Worm (Caenorhabditis elegans) whole organism, L2 larva: ENCODE results near the gene Y53G8B.1.

ENCODE experiments used
- C34F6.9 ChIP-seq: fragments of 150-350 bp; optimal IDR thresholded peaks from 2 replicates; lab custom pipeline; 2014; ENCODE audit warnings: missing biosample characterization, missing genetic modification characterization
- F13H6.1 ChIP-seq: sonication (generic microtip); optimal IDR thresholded peaks from 2 replicates; lab custom pipeline; 2016; ENCODE audit warnings: missing genetic modification characterization, missing compliant biosample characterization
- R02D3.7 ChIP-seq: fragments of 150-350 bp; optimal IDR thresholded peaks from 2 replicates; lab custom pipeline; 2014; ENCODE audit warnings: missing biosample characterization, missing genetic modification characterization
- Y55F3AM.14 ChIP-seq: fragments of 200-800 bp; sonication (Bioruptor generic); optimal IDR thresholded peaks from 2 replicates; lab custom pipeline; 2018; ENCODE audit warnings: mild to moderate bottlenecking, missing genetic modification characterization, missing compliant biosample characterization
- ZK546.5 ChIP-seq: sonication (generic microtip); optimal IDR thresholded peaks from 2 replicates; lab custom pipeline; 2017; ENCODE audit warnings: missing biosample characterization, missing genetic modification characterization
- alr-1 ChIP-seq: fragments of 150-350 bp; optimal IDR thresholded peaks from 2 replicates; lab custom pipeline; 2014; ENCODE audit warnings: missing biosample characterization, missing genetic modification characterization
- aly-2 ChIP-seq: fragments of 150-350 bp; optimal IDR thresholded peaks from 2 replicates; lab custom pipeline; 2014; ENCODE audit warnings: missing biosample characterization, missing genetic modification characterization
- ama-1 ChIP-seq: fragments of 150-350 bp; optimal IDR thresholded peaks from 2 replicates; lab custom pipeline; 2018; ENCODE audit warnings: inconsistent platforms
- blmp-1 ChIP-seq: sonication (generic microtip); optimal IDR thresholded peaks from 2 replicates; lab custom pipeline; 2017; ENCODE audit warnings: missing genetic modification characterization, mild to moderate bottlenecking, missing compliant biosample characterization, antibody characterized with exemption, moderate library complexity; ENCODE audit not compliant: insufficient read depth
- ceh-16 ChIP-seq: fragments of 150-350 bp; optimal IDR thresholded peaks from 2 replicates; lab custom pipeline; 2014; ENCODE audit warnings: missing biosample characterization, missing genetic modification characterization
- ceh-82 ChIP-seq: fragments of 150-350 bp; optimal IDR thresholded peaks from 2 replicates; lab custom pipeline; 2014; ENCODE audit warnings: missing biosample characterization, missing genetic modification characterization
- crh-2 ChIP-seq: sonication (generic microtip); optimal IDR thresholded peaks from 2 replicates; lab custom pipeline; 2017; ENCODE audit warnings: missing biosample characterization, missing genetic modification characterization
- dmd-4 ChIP-seq: sonication (generic microtip); optimal IDR thresholded peaks from 2 replicates; lab custom pipeline; 2017; ENCODE audit warnings: missing biosample characterization, missing genetic modification characterization
- egl-27 ChIP-seq: sonication (generic microtip); optimal IDR thresholded peaks from 3 replicates; lab custom pipeline; 2017; ENCODE audit warnings: missing biosample characterization, missing genetic modification reagents, missing genetic modification characterization
- elt-1 ChIP-seq: fragments of 150-350 bp; optimal IDR thresholded peaks from 2 replicates; lab custom pipeline; 2014; ENCODE audit warnings: missing biosample characterization, missing genetic modification characterization
- elt-3 ChIP-seq: sonication (generic microtip); optimal IDR thresholded peaks from 2 replicates; lab custom pipeline; 2017; ENCODE audit warnings: missing biosample characterization, missing genetic modification characterization
- fos-1 ChIP-seq: fragments of 150-350 bp; optimal IDR thresholded peaks from 2 replicates; lab custom pipeline; 2014; ENCODE audit warnings: missing biosample characterization, missing genetic modification characterization
- gmeb-1 ChIP-seq: fragments of 150-350 bp; optimal IDR thresholded peaks from 2 replicates; lab custom pipeline; 2014; ENCODE audit warnings: missing biosample characterization, missing genetic modification characterization
- lin-11 ChIP-seq: fragments of 150-350 bp; sonication (generic microtip); optimal IDR thresholded peaks from 2 replicates; lab custom pipeline; 2014; ENCODE audit warnings: missing biosample characterization, missing genetic modification characterization, inconsistent platforms, mixed read lengths
- lin-13 ChIP-seq: fragments of 150-350 bp; optimal IDR thresholded peaks from 2 replicates; lab custom pipeline; 2014; ENCODE audit warnings: missing biosample characterization, missing genetic modification reagents, missing genetic modification characterization
- lin-39 ChIP-seq: fragments of 150-350 bp; optimal IDR thresholded peaks from 2 replicates; lab custom pipeline; 2014; ENCODE audit warnings: missing biosample characterization, missing genetic modification reagents, missing genetic modification characterization
- lsy-2 ChIP-seq, 2 experiments: fragments of 150-350 bp in 1 of 2; sonication (generic microtip) in 1 of 2; optimal IDR thresholded peaks; 2 replicates each; lab custom pipeline; 2014 to 2017; ENCODE audit warnings: missing biosample characterization in 2 of 2, missing genetic modification characterization in 2 of 2
- mab-5 ChIP-seq: fragments of 150-350 bp; optimal IDR thresholded peaks from 2 replicates; lab custom pipeline; 2014; ENCODE audit warnings: missing biosample characterization, missing genetic modification characterization
- mbf-1 ChIP-seq: sonication (generic microtip); optimal IDR thresholded peaks from 2 replicates; lab custom pipeline; 2017; ENCODE audit warnings: missing biosample characterization, missing genetic modification characterization
- mdl-1 ChIP-seq, 2 experiments: fragments of 150-350 bp in 1 of 2; sonication (generic microtip) in 1 of 2; optimal IDR thresholded peaks; 2 replicates each; lab custom pipeline; 2017; ENCODE audit warnings: missing biosample characterization in 2 of 2, missing genetic modification characterization in 2 of 2
- nhr-10 ChIP-seq: sonication (generic microtip); optimal IDR thresholded peaks from 2 replicates; lab custom pipeline; 2017; ENCODE audit warnings: missing biosample characterization, missing genetic modification characterization
- nhr-11 ChIP-seq: fragments of 150-350 bp; optimal IDR thresholded peaks from 2 replicates; lab custom pipeline; 2014; ENCODE audit warnings: missing biosample characterization, missing genetic modification characterization
- nhr-12 ChIP-seq: fragments of 150-350 bp; optimal IDR thresholded peaks from 2 replicates; lab custom pipeline; 2014; ENCODE audit warnings: missing biosample characterization, missing genetic modification characterization
- nhr-129 ChIP-seq: fragments of 150-350 bp; optimal IDR thresholded peaks from 2 replicates; lab custom pipeline; 2014; ENCODE audit warnings: missing biosample characterization, missing genetic modification characterization
- nhr-21 ChIP-seq: fragments of 150-350 bp; optimal IDR thresholded peaks from 2 replicates; lab custom pipeline; 2014; ENCODE audit warnings: missing biosample characterization, missing genetic modification characterization
- nhr-23 ChIP-seq: fragments of 150-350 bp; optimal IDR thresholded peaks from 2 replicates; lab custom pipeline; 2014; ENCODE audit warnings: missing biosample characterization, missing genetic modification reagents, missing genetic modification characterization
- nhr-237 ChIP-seq: fragments of 150-350 bp; optimal IDR thresholded peaks from 2 replicates; lab custom pipeline; 2014; ENCODE audit warnings: missing biosample characterization, missing genetic modification characterization
- nhr-25 ChIP-seq: fragments of 150-350 bp; sonication (generic microtip); optimal IDR thresholded peaks from 3 replicates; lab custom pipeline; 2014; ENCODE audit warnings: missing biosample characterization, missing genetic modification characterization
- nhr-6 ChIP-seq: fragments of 150-350 bp; optimal IDR thresholded peaks from 2 replicates; lab custom pipeline; 2014; ENCODE audit warnings: missing biosample characterization, missing genetic modification characterization
- nhr-77 ChIP-seq: fragments of 150-350 bp; optimal IDR thresholded peaks from 2 replicates; lab custom pipeline; 2014; ENCODE audit warnings: missing biosample characterization, missing genetic modification characterization
- peb-1 ChIP-seq: fragments of 150-350 bp; optimal IDR thresholded peaks from 2 replicates; lab custom pipeline; 2014; ENCODE audit warnings: missing biosample characterization, missing genetic modification characterization
- sem-4 ChIP-seq: fragments of 150-350 bp; optimal IDR thresholded peaks from 2 replicates; lab custom pipeline; 2014; ENCODE audit warnings: missing biosample characterization, missing genetic modification reagents, missing genetic modification characterization
- skn-1 ChIP-seq: sonication (generic microtip); optimal IDR thresholded peaks from 2 replicates; lab custom pipeline; 2017; ENCODE audit warnings: missing biosample characterization, missing genetic modification characterization
- sma-3 ChIP-seq: sonication (generic microtip); optimal IDR thresholded peaks from 2 replicates; lab custom pipeline; 2016; ENCODE audit warnings: missing genetic modification reagents, missing genetic modification characterization, missing compliant biosample characterization
- sma-9 ChIP-seq, 2 experiments: fragments of 150-350 bp in 1 of 2; sonication (generic microtip) in 1 of 2; optimal IDR thresholded peaks; 2 replicates each; lab custom pipeline; 2014 to 2016; ENCODE audit warnings: missing genetic modification characterization in 2 of 2, mild to moderate bottlenecking in 1 of 2, missing biosample characterization in 1 of 2, missing compliant biosample characterization in 1 of 2, missing genetic modification reagents in 1 of 2, moderate library complexity in 1 of 2
- snpc-4 ChIP-seq: fragments of 150-350 bp; optimal IDR thresholded peaks from 2 replicates; lab custom pipeline; 2014; ENCODE audit warnings: missing biosample characterization, missing genetic modification characterization
- unc-39 ChIP-seq: fragments of 150-350 bp; optimal IDR thresholded peaks from 2 replicates; lab custom pipeline; 2014; ENCODE audit warnings: missing biosample characterization, missing genetic modification characterization
- unc-55 ChIP-seq: fragments of 150-350 bp; sonication (generic microtip); optimal IDR thresholded peaks from 3 replicates; lab custom pipeline; 2014; ENCODE audit warnings: missing biosample characterization, missing genetic modification reagents, missing genetic modification characterization
- unc-62 ChIP-seq: fragments of 150-350 bp; optimal IDR thresholded peaks from 2 replicates; lab custom pipeline; 2014; ENCODE audit warnings: missing biosample characterization, missing genetic modification reagents, missing genetic modification characterization
- zag-1 ChIP-seq: fragments of 150-350 bp; optimal IDR thresholded peaks from 2 replicates; lab custom pipeline; 2014; ENCODE audit warnings: missing biosample characterization, missing genetic modification characterization
- ztf-1 ChIP-seq: fragments of 200-800 bp; sonication (Bioruptor generic); conservative IDR thresholded peaks from 2 replicates; pipeline ENCODE4 v1.3.6; 2022; ENCODE audit warnings: missing genetic modification characterization, missing compliant biosample characterization
- ztf-11 ChIP-seq: sonication (generic microtip); optimal IDR thresholded peaks from 2 replicates; lab custom pipeline; 2017; ENCODE audit warnings: missing biosample characterization, missing genetic modification characterization
- ztf-4 ChIP-seq: fragments of 150-350 bp; optimal IDR thresholded peaks from 2 replicates; lab custom pipeline; 2014; ENCODE audit warnings: missing biosample characterization, missing genetic modification characterization

Gene Y53G8B.1

ce11 chrIII:3171382-3171781, 42.3 kb downstream of the Y53G8B.1 start, which contains the start of gene R148.4:
TSS of gene R148.4 (plus strand) at chrIII:3171592.
- TF ChIP-seq R02D3.7 (tag; lab: Kevin White, UChicago) (no peak), elt-3 (no peak), ztf-4 (tag; lab: Kevin White, UChicago) (no peak), dmd-4 (tag; lab: Kevin White, UChicago) (no peak), peb-1 (no peak), C34F6.9 (tag; lab: Kevin White, UChicago) (no peak), nhr-129 (no peak)

ce11 chrIII:3174985-3175384, 45.9 kb downstream of the Y53G8B.1 start, which contains the start of gene R148.3:
TSS of gene R148.3 (plus strand) at chrIII:3175331.
- no peak for TF ChIP-seq ztf-11
- no peak for TF ChIP-seq nhr-10 (tag; lab: Kevin White, UChicago)
- TF ChIP-seq unc-55 (GFP tag; lab: Kevin White, UChicago): peak; percentile 52
- no peak for TF ChIP-seq fos-1 (tag; lab: Kevin White, UChicago)
- peak; percentile 22 for TF ChIP-seq nhr-21 (tag; lab: Kevin White, UChicago)
- TF ChIP-seq Y55F3AM.14 (GFP tag; lab: Kevin White, UChicago): no peak
- TF ChIP-seq blmp-1 (tag; lab: Kevin White, UChicago): no peak
- TF ChIP-seq F13H6.1 (tag; lab: Kevin White, UChicago): peak; percentile 62
- no peak for TF ChIP-seq mab-5 (tag; lab: Kevin White, UChicago)
- TF ChIP-seq gmeb-1 (tag; lab: Kevin White, UChicago): peak; percentile 66
- TF ChIP-seq ceh-16 (tag; lab: Kevin White, UChicago): no peak
- no peak for TF ChIP-seq nhr-12
- TF ChIP-seq nhr-11: no peak
- no peak for TF ChIP-seq ztf-1 (GFP tag; lab: Robert Waterston, UW)
- TF ChIP-seq ama-1: no peak
- no peak for TF ChIP-seq zag-1
- TF ChIP-seq elt-1 (tag; lab: Kevin White, UChicago): no peak
- peak; percentile 37 for TF ChIP-seq nhr-25
- peak; percentile 19 for TF ChIP-seq ztf-4 (tag; lab: Kevin White, UChicago)
- no peak for TF ChIP-seq alr-1
- TF ChIP-seq unc-62 (GFP tag; lab: Kevin White, UChicago): no peak
- TF ChIP-seq snpc-4: peak; percentile 15
- no peak for TF ChIP-seq nhr-77 (tag; lab: Kevin White, UChicago)
- TF ChIP-seq nhr-129: peak; percentile 39
- peak; percentile 75 for TF ChIP-seq crh-2
- TF ChIP-seq C34F6.9 (tag; lab: Kevin White, UChicago): peak; percentile 21
- TF ChIP-seq lsy-2 (tag; optimal IDR thresholded peaks at IDR 0.05; lab: Kevin White, UChicago): peak in 1 of 2 experiments; percentile 59
- TF ChIP-seq lin-11: peak; percentile 36
- TF ChIP-seq mdl-1 (tag; optimal IDR thresholded peaks at IDR 0.05; lab: Kevin White, UChicago): peak in 1 of 2 experiments; percentile 24
- TF ChIP-seq nhr-23: no peak
- no peak for TF ChIP-seq lin-39 (tag; lab: Kevin White, UChicago)
- TF ChIP-seq peb-1: no peak
- no peak for TF ChIP-seq aly-2 (tag; lab: Kevin White, UChicago)
- TF ChIP-seq sma-3: peak; percentile 17
- no peak for TF ChIP-seq skn-1 (tag; lab: Kevin White, UChicago)
- no peak for TF ChIP-seq ZK546.5 (tag; lab: Kevin White, UChicago)
- no peak for TF ChIP-seq egl-27 (tag; lab: Kevin White, UChicago)
- TF ChIP-seq lin-13 (GFP tag; lab: Kevin White, UChicago): peak; percentile 61
- TF ChIP-seq elt-3: no peak
- no peak for TF ChIP-seq mbf-1 (tag; lab: Kevin White, UChicago)
- TF ChIP-seq dmd-4 (tag; lab: Kevin White, UChicago): no peak
- TF ChIP-seq sem-4: peak; percentile 27
- no peak for TF ChIP-seq sma-9 (GFP tag; optimal IDR thresholded peaks at IDR 0.05; lab: Kevin White, UChicago)
- TF ChIP-seq sma-9 (tag; optimal IDR thresholded peaks at IDR 0.05; lab: Kevin White, UChicago): no peak
- TF ChIP-seq nhr-237 (tag; lab: Kevin White, UChicago): no peak
- TF ChIP-seq nhr-6 (tag; lab: Kevin White, UChicago): no peak
- no peak for TF ChIP-seq unc-39 (tag; lab: Kevin White, UChicago)
- no peak for TF ChIP-seq R02D3.7 (tag; lab: Kevin White, UChicago)
- TF ChIP-seq ceh-82 (tag; lab: Kevin White, UChicago): no peak
